Worm (Caenorhabditis elegans): ENCODE data around the gene pes-5.

ce11 chrII:11836554-11837218 is 6.9 kb upstream of the pes-5 start:
- TF ChIP-seq him-1 (tag; optimal IDR thresholded peaks at IDR 0.05) (no peak), W03F9.2 (tag; optimal IDR thresholded peaks at IDR 0.05) (no peak), dao-5 (tag; optimal IDR thresholded peaks at IDR 0.05) (no peak)
